Worm (Caenorhabditis elegans) whole organism, early embryonic: Measurements from ENCODE around the gene clec-180.

Source experiments
- B0310.2 ChIP-seq: sonication (generic microtip); optimal IDR thresholded peaks from 2 replicates; lab custom pipeline; 2016; ENCODE audit warnings: mild to moderate bottlenecking, missing genetic modification characterization, missing compliant biosample characterization
- F13C5.2 ChIP-seq: sonication (generic microtip); optimal IDR thresholded peaks from 2 replicates; lab custom pipeline; 2017; ENCODE audit warnings: mild to moderate bottlenecking, missing genetic modification characterization, inconsistent platforms, missing compliant biosample characterization
- ama-1 ChIP-seq: fragments of 150-350 bp; optimal IDR thresholded peaks from 2 replicates; lab custom pipeline; 2014
- ceh-13 ChIP-seq: fragments of 200-800 bp; sonication (Bioruptor generic); optimal IDR thresholded peaks from 2 replicates; lab custom pipeline; 2018; ENCODE audit warnings: mild to moderate bottlenecking, missing genetic modification characterization, missing compliant biosample characterization
- ets-7 ChIP-seq: sonication (generic microtip); optimal IDR thresholded peaks from 2 replicates; lab custom pipeline; 2016; ENCODE audit warnings: missing genotype, missing genetic modification characterization, missing compliant biosample characterization
- scrt-1 ChIP-seq: fragments of 200-800 bp; sonication (Bioruptor generic); IDR thresholded peaks from 2 replicates; pipeline ENCODE4 v1.3.6; 2022; ENCODE audit warnings: missing genetic modification characterization, missing compliant biosample characterization
- tbx-11 ChIP-seq: fragments of 200-800 bp; sonication (Bioruptor generic); IDR thresholded peaks from 2 replicates; pipeline ENCODE4 v1.3.6; 2022; ENCODE audit warnings: missing genetic modification characterization, missing compliant biosample characterization
- tra-4 ChIP-seq: sonication (generic microtip); optimal IDR thresholded peaks from 2 replicates; lab custom pipeline; 2017; ENCODE audit warnings: missing genetic modification characterization, missing compliant biosample characterization

DNA sequence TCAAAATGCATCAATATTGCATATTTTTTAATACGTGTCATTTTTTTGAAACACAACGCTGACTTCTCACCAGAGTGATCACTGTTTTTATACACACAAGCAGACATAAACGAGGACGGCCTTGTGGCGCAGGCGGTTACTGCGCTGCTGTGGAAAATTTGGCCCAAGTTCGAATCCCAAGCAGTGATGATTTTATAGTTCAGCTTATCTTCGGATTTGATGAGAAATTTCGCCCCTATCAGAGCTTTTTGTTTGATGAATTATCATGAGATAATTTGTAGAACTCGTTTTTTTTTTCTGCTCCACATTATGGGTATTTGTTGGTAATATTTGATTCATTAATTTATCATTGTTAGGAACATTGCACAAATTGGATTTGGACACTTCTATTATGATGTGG is 5.3 kb downstream of the clec-180 start:
- TF ChIP-seq ets-7 (tag; lab: Kevin White, UChicago) (peak; percentile 90), scrt-1 (GFP tag; lab: Robert Waterston, UW) (peak; percentile 95), ama-1 (lab: Kevin White, UChicago) (peak; percentile 5), ceh-13 (GFP tag; lab: Kevin White, UChicago) (peak; percentile 87), tra-4 (tag; lab: Kevin White, UChicago) (peak; percentile 96), B0310.2 (tag; lab: Kevin White, UChicago) (peak; percentile 94), F13C5.2 (tag; lab: Kevin White, UChicago) (peak; percentile 95), tbx-11 (GFP tag; lab: Robert Waterston, UW) (peak; percentile 92)
